Worm (Caenorhabditis elegans) whole organism, L1 larva: ENCODE data around the gene eri-5.

Source experiments
- C04F5.9 ChIP-seq: sonication (generic microtip); optimal IDR thresholded peaks from 2 replicates; lab custom pipeline; 2016; ENCODE audit warnings: missing genetic modification characterization, missing compliant biosample characterization
- C34B4.2 ChIP-seq: sonication (generic microtip); optimal IDR thresholded peaks from 2 replicates; lab custom pipeline; 2017; ENCODE audit warnings: mild to moderate bottlenecking, missing genetic modification characterization, missing compliant biosample characterization
- alr-1 ChIP-seq: fragments of 200-800 bp; sonication (Bioruptor generic); optimal IDR thresholded peaks from 2 replicates; lab custom pipeline; 2018; ENCODE audit warnings: borderline replicate concordance, mild to moderate bottlenecking, missing genetic modification characterization, missing compliant biosample characterization
- aly-2 ChIP-seq: fragments of 150-350 bp; optimal IDR thresholded peaks from 2 replicates; lab custom pipeline; 2014; ENCODE audit warnings: missing biosample characterization, missing genetic modification characterization
- ama-1 ChIP-seq: fragments of 150-350 bp; optimal IDR thresholded peaks from 2 replicates; lab custom pipeline; 2014
- ceh-8 ChIP-seq: fragments of 200-800 bp; sonication (Bioruptor generic); optimal IDR thresholded peaks from 2 replicates; lab custom pipeline; 2018; ENCODE audit warnings: mild to moderate bottlenecking, missing genetic modification characterization, moderate library complexity, missing compliant biosample characterization
- ceh-82 ChIP-seq, 3 experiments: fragments of 150-350 bp in 1 of 3; sonication (generic microtip) in 2 of 3; optimal IDR thresholded peaks; 2 replicates each; lab custom pipeline; 2014 to 2017; ENCODE audit warnings: missing biosample characterization in 3 of 3, missing genetic modification characterization in 3 of 3
- ceh-88 ChIP-seq: fragments of 200-800 bp; sonication (Bioruptor generic); IDR thresholded peaks from 2 replicates; pipeline ENCODE4 v1.3.6; 2022; ENCODE audit warnings: missing genetic modification characterization, missing compliant biosample characterization
- dpl-1 ChIP-seq, 3 experiments: fragments of 150-350 bp in 2 of 3; sonication (generic microtip) in 1 of 3; optimal IDR thresholded peaks; 2 replicates each; lab custom pipeline; 2014 to 2017; ENCODE audit warnings: missing biosample characterization in 3 of 3, missing genetic modification characterization in 3 of 3, missing genetic modification reagents in 3 of 3
- efl-1 ChIP-seq, 4 experiments: fragments of 150-350 bp; optimal IDR thresholded peaks in 3 of 4; peaks in 1 of 4; 1 replicate in 1 of 4; 2 replicates in 3 of 4; lab custom pipeline; 2014; ENCODE audit warnings: missing biosample characterization in 2 of 4, missing genetic modification characterization in 2 of 4, missing genetic modification reagents in 2 of 4
- efl-3 ChIP-seq: fragments of 200-800 bp; sonication (Bioruptor generic); optimal IDR thresholded peaks from 2 replicates; lab custom pipeline; 2018; ENCODE audit warnings: mild to moderate bottlenecking, missing genetic modification characterization, missing compliant biosample characterization
- egl-27 ChIP-seq, 2 experiments: fragments of 150-350 bp in 1 of 2; sonication (generic microtip); optimal IDR thresholded peaks; 3 replicates each; lab custom pipeline; 2017 to 2018; ENCODE audit warnings: missing biosample characterization in 2 of 2, missing genetic modification characterization in 2 of 2, missing genetic modification reagents in 2 of 2
- elt-2 ChIP-seq: sonication (generic microtip); optimal IDR thresholded peaks from 2 replicates; lab custom pipeline; 2016; ENCODE audit warnings: missing genetic modification characterization, mild to moderate bottlenecking, inconsistent platforms, missing compliant biosample characterization, missing genetic modification reagents
- elt-3 ChIP-seq, 6 experiments: fragments of 150-350 bp in 1 of 6; sonication (generic microtip); optimal IDR thresholded peaks; 2 replicates each; lab custom pipeline; 2017 to 2018; ENCODE audit warnings: missing biosample characterization in 6 of 6, missing genetic modification characterization in 6 of 6, inconsistent platforms in 1 of 6
- fkh-4 ChIP-seq: sonication (generic microtip); optimal IDR thresholded peaks from 2 replicates; lab custom pipeline; 2016; ENCODE audit warnings: missing compliant biosample characterization, missing genetic modification characterization, borderline replicate concordance
- hlh-17 ChIP-seq: fragments of 200-800 bp; sonication (Bioruptor generic); optimal IDR thresholded peaks from 2 replicates; lab custom pipeline; 2018; ENCODE audit warnings: missing genetic modification characterization, mild to moderate bottlenecking, missing compliant biosample characterization, moderate library complexity, borderline replicate concordance
- hpl-2 ChIP-seq: fragments of 150-350 bp; optimal IDR thresholded peaks from 2 replicates; lab custom pipeline; 2014; ENCODE audit warnings: missing biosample characterization, missing genetic modification reagents, missing genetic modification characterization
- lin-13 ChIP-seq: fragments of 150-350 bp; optimal IDR thresholded peaks from 2 replicates; lab custom pipeline; 2014; ENCODE audit warnings: missing biosample characterization, missing genetic modification reagents, missing genetic modification characterization
- lin-15B ChIP-seq: fragments of 150-350 bp; sonication (generic microtip); optimal IDR thresholded peaks from 3 replicates; lab custom pipeline; 2014; ENCODE audit warnings: missing biosample characterization, missing genetic modification characterization
- lsy-2 ChIP-seq, 2 experiments: fragments of 150-350 bp; optimal IDR thresholded peaks; 2 replicates each; lab custom pipeline; 2014; ENCODE audit warnings: missing biosample characterization in 2 of 2, missing genetic modification characterization in 2 of 2
- mab-9 ChIP-seq: fragments of 200-800 bp; sonication (Bioruptor generic); IDR thresholded peaks from 2 replicates; pipeline ENCODE4 v1.3.6; 2022; ENCODE audit warnings: missing genetic modification reagents, missing genetic modification characterization, missing compliant biosample characterization
- mef-2 ChIP-seq: fragments of 150-350 bp; optimal IDR thresholded peaks from 2 replicates; lab custom pipeline; 2014; ENCODE audit warnings: missing biosample characterization, missing genetic modification characterization
- mep-1 ChIP-seq: fragments of 150-350 bp; optimal IDR thresholded peaks from 2 replicates; lab custom pipeline; 2014; ENCODE audit warnings: missing biosample characterization, missing genetic modification characterization
- nhr-12 ChIP-seq: sonication (generic microtip); optimal IDR thresholded peaks from 2 replicates; lab custom pipeline; 2017; ENCODE audit warnings: missing biosample characterization, missing genetic modification characterization
- nhr-19 ChIP-seq: fragments of 200-800 bp; sonication (Bioruptor generic); conservative IDR thresholded peaks from 2 replicates; pipeline ENCODE4 v1.3.6; 2022; ENCODE audit warnings: missing genetic modification characterization, missing compliant biosample characterization
- nhr-237 ChIP-seq: fragments of 150-350 bp; optimal IDR thresholded peaks from 2 replicates; lab custom pipeline; 2014; ENCODE audit warnings: missing biosample characterization, missing genetic modification characterization
- nhr-28 ChIP-seq: fragments of 150-350 bp; optimal IDR thresholded peaks from 2 replicates; lab custom pipeline; 2014; ENCODE audit warnings: missing biosample characterization, missing genetic modification characterization
- nhr-47 ChIP-seq: sonication (generic microtip); optimal IDR thresholded peaks from 2 replicates; lab custom pipeline; 2016; ENCODE audit warnings: mild to moderate bottlenecking, missing genetic modification characterization, moderate library complexity, missing compliant biosample characterization
- nhr-76 ChIP-seq: sonication (generic microtip); optimal IDR thresholded peaks from 2 replicates; lab custom pipeline; 2017; ENCODE audit warnings: missing biosample characterization, missing genetic modification characterization
- nhr-84 ChIP-seq: sonication (generic microtip); optimal IDR thresholded peaks from 2 replicates; lab custom pipeline; 2017; ENCODE audit warnings: missing biosample characterization, missing genetic modification characterization
- pag-3 ChIP-seq: sonication (generic microtip); optimal IDR thresholded peaks from 2 replicates; lab custom pipeline; 2017; ENCODE audit warnings: missing genetic modification characterization, mild to moderate bottlenecking, missing compliant biosample characterization, antibody characterized with exemption, borderline replicate concordance; ENCODE audit not compliant: insufficient read depth
- pax-3 ChIP-seq: fragments of 200-800 bp; sonication (Bioruptor generic); optimal IDR thresholded peaks from 2 replicates; lab custom pipeline; 2018; ENCODE audit warnings: mild to moderate bottlenecking, missing genetic modification characterization, moderate library complexity, missing compliant biosample characterization
- pqm-1 ChIP-seq: sonication (generic microtip); optimal IDR thresholded peaks from 3 replicates; lab custom pipeline; 2017; ENCODE audit warnings: missing biosample characterization, missing genetic modification characterization
- skn-1 ChIP-seq: fragments of 150-350 bp; optimal IDR thresholded peaks from 2 replicates; lab custom pipeline; 2014; ENCODE audit warnings: missing biosample characterization, missing genetic modification characterization
- snpc-4 ChIP-seq: fragments of 150-350 bp; optimal IDR thresholded peaks from 2 replicates; lab custom pipeline; 2014; ENCODE audit warnings: missing biosample characterization, missing genetic modification characterization
- sox-4 ChIP-seq: sonication (generic microtip); optimal IDR thresholded peaks from 2 replicates; lab custom pipeline; 2016; ENCODE audit warnings: missing genetic modification characterization, missing compliant biosample characterization
- sup-37 ChIP-seq: fragments of 200-800 bp; sonication (Bioruptor generic); optimal IDR thresholded peaks from 2 replicates; lab custom pipeline; 2018; ENCODE audit warnings: mild to moderate bottlenecking, missing genetic modification characterization, missing compliant biosample characterization
- unc-130 ChIP-seq: fragments of 150-350 bp; optimal IDR thresholded peaks from 2 replicates; lab custom pipeline; 2017; ENCODE audit warnings: missing biosample characterization, missing genetic modification characterization, inconsistent platforms
- unc-30 ChIP-seq: sonication (generic microtip); optimal IDR thresholded peaks from 2 replicates; lab custom pipeline; 2017; ENCODE audit warnings: missing biosample characterization, missing genetic modification characterization
- unc-62 ChIP-seq: fragments of 150-350 bp; optimal IDR thresholded peaks from 2 replicates; lab custom pipeline; 2014; ENCODE audit warnings: missing biosample characterization, missing genetic modification reagents, missing genetic modification characterization
- unc-86 ChIP-seq: sonication (generic microtip); optimal IDR thresholded peaks from 2 replicates; lab custom pipeline; 2016; ENCODE audit warnings: missing genetic modification characterization, missing compliant biosample characterization
- unc-98 ChIP-seq: fragments of 200-800 bp; sonication (Bioruptor generic); IDR thresholded peaks from 2 replicates; pipeline ENCODE4 v1.3.6; 2022; ENCODE audit warnings: missing genetic modification characterization, missing compliant biosample characterization
- vab-15 ChIP-seq: sonication (generic microtip); optimal IDR thresholded peaks from 2 replicates; lab custom pipeline; 2017; ENCODE audit warnings: missing genotype, mild to moderate bottlenecking, missing genetic modification characterization, missing compliant biosample characterization
- xbp-1 ChIP-seq: sonication (generic microtip); optimal IDR thresholded peaks from 2 replicates; lab custom pipeline; 2016; ENCODE audit warnings: missing genetic modification characterization, missing compliant biosample characterization
- ztf-11 ChIP-seq, 2 experiments: sonication (generic microtip); optimal IDR thresholded peaks; 2 replicates each; lab custom pipeline; 2016 to 2017; ENCODE audit warnings: missing genetic modification characterization in 2 of 2, missing biosample characterization in 1 of 2, missing compliant biosample characterization in 1 of 2

eri-5 gene

DNA sequence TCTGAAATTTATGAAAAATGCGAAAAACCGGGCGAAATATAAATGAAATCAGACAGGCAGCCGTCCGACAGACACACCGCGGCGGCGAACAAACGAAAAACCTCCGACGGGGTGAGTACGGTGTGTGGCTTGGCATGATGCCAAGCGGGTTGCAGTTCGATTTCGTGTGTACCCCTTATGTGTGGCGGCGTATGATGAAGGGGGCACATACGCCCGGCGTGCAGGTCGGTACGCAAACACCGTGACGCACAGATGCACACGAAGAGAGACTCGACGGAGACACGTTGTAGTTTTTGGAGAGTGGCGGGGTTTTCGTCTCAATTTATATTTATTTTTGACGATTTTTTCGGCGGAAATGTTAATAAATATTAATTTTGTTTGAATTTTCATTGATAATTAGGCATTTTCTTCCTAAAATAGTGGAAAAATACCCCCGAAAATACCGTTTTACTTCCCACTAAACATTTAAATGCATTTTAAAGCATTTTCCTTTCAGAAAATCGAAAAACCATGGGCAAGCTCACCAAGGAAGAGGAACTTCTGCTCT lies 1.6 kb upstream of the eri-5 start, which contains the start of gene trap-3 (continued):
- TF ChIP-seq mab-9 (GFP tag; lab: Robert Waterston, UW) (peak; percentile 89), lin-15B (tag; lab: Kevin White, UChicago) (peak; percentile 88), C34B4.2 (tag; lab: Kevin White, UChicago) (peak; percentile 69), efl-1 (optimal IDR thresholded peaks at IDR 0.05; lab: Kevin White, UChicago) (peak; percentile 89 to 93), efl-1 (GFP tag; optimal IDR thresholded peaks at IDR 0.05 in 1 of 2; lab: Kevin White, UChicago) (peak; percentile 85 to 99), egl-27 (tag; optimal IDR thresholded peaks at IDR 0.05; lab: Kevin White, UChicago) (no peak), alr-1 (tag; lab: Kevin White, UChicago) (no peak), nhr-237 (tag; lab: Kevin White, UChicago) (peak; percentile 46), nhr-76 (no peak), ceh-88 (GFP tag; lab: Robert Waterston, UW) (peak; percentile 82), skn-1 (peak; percentile 81), dpl-1 (GFP tag; optimal IDR thresholded peaks at IDR 0.05; lab: Kevin White, UChicago) (peak; percentile 81 to 86 (median 86)), ceh-82 (tag; optimal IDR thresholded peaks at IDR 0.05; lab: Kevin White, UChicago) (peak; percentile 94 to 98 (median 94)), lin-13 (GFP tag; lab: Kevin White, UChicago) (peak; percentile 96), nhr-19 (GFP tag; lab: Robert Waterston, UW) (peak; percentile 96), pag-3 (tag; lab: Kevin White, UChicago) (peak; percentile 61), nhr-47 (tag; lab: Kevin White, UChicago) (peak; percentile 98), hlh-17 (GFP tag; lab: Kevin White, UChicago) (no peak), sup-37 (GFP tag; lab: Kevin White, UChicago) (peak; percentile 91), elt-2 (tag; lab: Kevin White, UChicago) (peak; percentile 88), unc-130 (peak; percentile 96), mef-2 (tag; lab: Kevin White, UChicago) (peak; percentile 47), efl-3 (GFP tag; lab: Kevin White, UChicago) (no peak), sox-4 (tag; lab: Kevin White, UChicago) (peak; percentile 79), aly-2 (tag; lab: Kevin White, UChicago) (no peak), nhr-84 (tag; lab: Kevin White, UChicago) (no peak), unc-98 (GFP tag; lab: Robert Waterston, UW) (peak; percentile 84), ztf-11 (tag; optimal IDR thresholded peaks at IDR 0.05; lab: Kevin White, UChicago) (peak in 1 of 2 experiments; percentile 88), ceh-8 (GFP tag; lab: Kevin White, UChicago) (peak; percentile 92), unc-30 (tag; lab: Kevin White, UChicago) (no peak), elt-3 (tag; optimal IDR thresholded peaks at IDR 0.05; lab: Kevin White, UChicago) (peak in 4 of 6 experiments; percentile 34 to 92 (median 78)), snpc-4 (tag; lab: Kevin White, UChicago) (peak; percentile 82), unc-86 (tag; lab: Kevin White, UChicago) (peak; percentile 95), unc-62 (GFP tag; lab: Kevin White, UChicago) (no peak), mep-1 (tag; lab: Kevin White, UChicago) (peak; percentile 94), nhr-12 (no peak), lsy-2 (tag; optimal IDR thresholded peaks at IDR 0.05; lab: Kevin White, UChicago) (peak; percentile 97 to 98), pax-3 (tag; lab: Kevin White, UChicago) (peak; percentile 91), xbp-1 (peak; percentile 97), ama-1 (lab: Kevin White, UChicago) (peak; percentile 65), vab-15 (tag; lab: Kevin White, UChicago) (peak; percentile 60), fkh-4 (tag; lab: Kevin White, UChicago) (peak; percentile 55), nhr-28 (peak; percentile 21), pqm-1 (tag; lab: Kevin White, UChicago) (peak; percentile 39), hpl-2 (peak; percentile 85), C04F5.9 (tag; lab: Kevin White, UChicago) (peak; percentile 92)
